Fruit fly (Drosophila melanogaster) whole organism, embryonic: Measurements from ENCODE around the gene CG8112.

Experiments
- CG10543 ChIP-seq: fragments of 200-800 bp; sonication (Bioruptor generic); optimal IDR thresholded peaks from 3 replicates; lab custom pipeline; 2017; ENCODE audit warnings: missing biosample characterization, mild to moderate bottlenecking, missing genetic modification characterization, moderate library complexity
- CG10979 ChIP-seq: fragments of 200-800 bp; sonication (Bioruptor generic); optimal IDR thresholded peaks from 2 replicates; lab custom pipeline; 2018; ENCODE audit warnings: missing biosample characterization, mild to moderate bottlenecking, missing genetic modification characterization, moderate library complexity
- CG11247 ChIP-seq: fragments of 200-800 bp; sonication (Bioruptor generic); IDR thresholded peaks from 2 replicates; pipeline ENCODE4 v1.3.6; 2022; ENCODE audit warnings: missing biosample characterization, missing genetic modification characterization
- CG11695 ChIP-seq: fragments of 200-800 bp; sonication (Bioruptor generic); IDR thresholded peaks from 3 replicates; pipeline ENCODE4 v1.3.6; 2022; ENCODE audit warnings: missing biosample characterization, missing genetic modification characterization
- CG11696 ChIP-seq: fragments of 200-800 bp; sonication (Bioruptor generic); IDR thresholded peaks from 2 replicates; pipeline ENCODE4 v1.3.6; 2022; ENCODE audit warnings: missing biosample characterization, missing genetic modification characterization
- CG12071 ChIP-seq: fragments of 200-800 bp; sonication (Bioruptor generic); optimal IDR thresholded peaks from 3 replicates; lab custom pipeline; 2018; ENCODE audit warnings: missing biosample characterization, mild to moderate bottlenecking, missing genetic modification characterization
- CG13123 ChIP-seq: fragments of 200-800 bp; sonication (Bioruptor generic); optimal IDR thresholded peaks from 2 replicates; lab custom pipeline; 2016; ENCODE audit warnings: missing biosample characterization, missing genetic modification characterization
- CG13287 ChIP-seq: fragments of 200-800 bp; sonication (Bioruptor generic); IDR thresholded peaks from 2 replicates; pipeline ENCODE4 v1.3.6; 2022; ENCODE audit warnings: missing biosample characterization, missing genetic modification characterization; ENCODE audit not compliant: partially characterized antibody
- CG1529 ChIP-seq: fragments of 200-800 bp; sonication (Bioruptor generic); optimal IDR thresholded peaks from 3 replicates; lab custom pipeline; 2018; ENCODE audit warnings: missing biosample characterization, missing genetic modification characterization
- CG1647 ChIP-seq: fragments of 200-800 bp; sonication (Bioruptor generic); optimal IDR thresholded peaks from 3 replicates; lab custom pipeline; 2016; ENCODE audit warnings: missing biosample characterization, missing genetic modification characterization
- CG17186 ChIP-seq: fragments of 200-800 bp; sonication (Bioruptor generic); optimal IDR thresholded peaks from 3 replicates; lab custom pipeline; 2017; ENCODE audit warnings: missing biosample characterization, missing genetic modification reagents, missing genetic modification characterization
- CG17802 ChIP-seq: fragments of 200-800 bp; sonication (Bioruptor generic); optimal IDR thresholded peaks from 2 replicates; lab custom pipeline; 2018; ENCODE audit warnings: missing biosample characterization, mild to moderate bottlenecking, missing genetic modification characterization, moderate library complexity
- CG17912 ChIP-seq: fragments of 200-800 bp; sonication (Bioruptor generic); optimal IDR thresholded peaks from 2 replicates; lab custom pipeline; 2018; ENCODE audit warnings: missing biosample characterization, mild to moderate bottlenecking, missing genetic modification characterization
- CG42726 ChIP-seq: fragments of 200-800 bp; sonication (Bioruptor generic); IDR thresholded peaks from 2 replicates; pipeline ENCODE4 v1.3.6; 2022; ENCODE audit warnings: missing biosample characterization, missing genetic modification characterization; ENCODE audit not compliant: partially characterized antibody
- CG4360 ChIP-seq: fragments of 200-800 bp; sonication (Bioruptor generic); IDR thresholded peaks from 2 replicates; pipeline ENCODE4 v1.3.6; 2022; ENCODE audit warnings: missing biosample characterization, missing genetic modification characterization
- CG4820 ChIP-seq: fragments of 200-800 bp; sonication (Bioruptor generic); optimal IDR thresholded peaks from 3 replicates; lab custom pipeline; 2016; ENCODE audit warnings: missing biosample characterization, missing genetic modification characterization
- CG6791 ChIP-seq: fragments of 200-800 bp; sonication (Bioruptor generic); IDR thresholded peaks from 3 replicates; pipeline ENCODE4 v1.3.6; 2022; ENCODE audit warnings: missing biosample characterization, missing genetic modification characterization; ENCODE audit not compliant: partially characterized antibody
- CG7271 ChIP-seq: fragments of 200-800 bp; sonication (Bioruptor generic); optimal IDR thresholded peaks from 2 replicates; lab custom pipeline; 2018; ENCODE audit warnings: missing biosample characterization, mild to moderate bottlenecking, missing genetic modification characterization, moderate library complexity
- CG7556 ChIP-seq: fragments of 200-800 bp; sonication (Bioruptor generic); optimal IDR thresholded peaks from 2 replicates; lab custom pipeline; 2017; ENCODE audit warnings: missing biosample characterization, mild to moderate bottlenecking, missing genetic modification characterization
- Camta ChIP-seq: fragments of 200-800 bp; sonication (Bioruptor generic); optimal IDR thresholded peaks from 2 replicates; lab custom pipeline; 2016; ENCODE audit warnings: missing biosample characterization, missing genetic modification characterization
- Lim3 ChIP-seq: fragments of 200-800 bp; sonication (Bioruptor generic); IDR thresholded peaks from 2 replicates; pipeline ENCODE4 v1.3.6; 2022; ENCODE audit warnings: missing biosample characterization, missing genetic modification characterization
- MTF-1 ChIP-seq: fragments of 200-800 bp; sonication (Bioruptor generic); optimal IDR thresholded peaks from 2 replicates; lab custom pipeline; 2018; ENCODE audit warnings: missing biosample characterization, mild to moderate bottlenecking, missing genetic modification characterization, borderline replicate concordance
- Neu2 ChIP-seq: fragments of 200-800 bp; sonication (Bioruptor generic); optimal IDR thresholded peaks from 3 replicates; lab custom pipeline; 2016; ENCODE audit warnings: missing biosample characterization, missing genetic modification characterization, borderline replicate concordance
- Ssrp ChIP-seq: fragments of 200-800 bp; sonication (Bioruptor generic); optimal IDR thresholded peaks from 2 replicates; lab custom pipeline; 2018; ENCODE audit warnings: missing biosample characterization, mild to moderate bottlenecking, missing genetic modification characterization, moderate library complexity
- Stat92E ChIP-seq, 3 experiments: fragments of >200 bp in 2 of 3; fragments of 200-800 bp in 1 of 3; sonication (Bioruptor generic) in 1 of 3; optimal IDR thresholded peaks; 2 replicates each; lab custom pipeline; 2017 to 2019; ENCODE audit warnings: missing biosample characterization in 3 of 3, missing genetic modification characterization in 3 of 3, mild to moderate bottlenecking in 1 of 3, moderate library complexity in 1 of 3
- YL-1 ChIP-seq: fragments of 200-800 bp; sonication (Bioruptor generic); optimal IDR thresholded peaks from 3 replicates; lab custom pipeline; 2017; ENCODE audit warnings: missing biosample characterization, mild to moderate bottlenecking, missing genetic modification characterization
- ab ChIP-seq: fragments of 200-800 bp; sonication (Bioruptor generic); optimal IDR thresholded peaks from 2 replicates; lab custom pipeline; 2016; ENCODE audit warnings: missing biosample characterization, missing genetic modification characterization
- abd-A ChIP-seq: fragments of 200-800 bp; sonication (Bioruptor generic); optimal IDR thresholded peaks from 3 replicates; lab custom pipeline; 2019; ENCODE audit warnings: missing biosample characterization, mild to moderate bottlenecking, missing genetic modification characterization, moderate library complexity
- cad ChIP-seq: fragments of >200 bp; optimal IDR thresholded peaks from 2 replicates; lab custom pipeline; 2017; ENCODE audit warnings: missing biosample characterization, missing genetic modification characterization
- cato ChIP-seq: fragments of 200-800 bp; sonication (Bioruptor generic); optimal IDR thresholded peaks from 2 replicates; lab custom pipeline; 2016; ENCODE audit warnings: missing biosample characterization, missing genetic modification characterization, borderline replicate concordance
- crp ChIP-seq, 2 experiments: fragments of 200-800 bp; sonication (Bioruptor generic); optimal IDR thresholded peaks; 2 replicates in 1 of 2; 3 replicates in 1 of 2; lab custom pipeline; 2017; ENCODE audit warnings: missing biosample characterization in 2 of 2, missing genetic modification characterization in 2 of 2, mild to moderate bottlenecking in 1 of 2, moderate library complexity in 1 of 2
- dmrt99B ChIP-seq: fragments of 200-800 bp; sonication (Bioruptor generic); optimal IDR thresholded peaks from 2 replicates; lab custom pipeline; 2018; ENCODE audit warnings: missing biosample characterization, mild to moderate bottlenecking, missing genetic modification characterization, moderate library complexity
- ewg ChIP-seq: fragments of 200-800 bp; sonication (Bioruptor generic); optimal IDR thresholded peaks from 3 replicates; lab custom pipeline; 2017; ENCODE audit warnings: mild to moderate bottlenecking, missing biosample characterization, missing genetic modification reagents, missing genetic modification characterization
- fd3F ChIP-seq: fragments of 200-800 bp; sonication (Bioruptor generic); optimal IDR thresholded peaks from 2 replicates; lab custom pipeline; 2018; ENCODE audit warnings: missing biosample characterization, mild to moderate bottlenecking, missing genetic modification characterization, moderate library complexity
- gce ChIP-seq: fragments of 200-800 bp; sonication (Bioruptor generic); IDR thresholded peaks from 3 replicates; pipeline ENCODE4 v1.3.6; 2022; ENCODE audit warnings: missing biosample characterization, missing genetic modification characterization
- h ChIP-seq: fragments of >200 bp; optimal IDR thresholded peaks from 2 replicates; lab custom pipeline; 2017
- hb ChIP-seq: fragments of 200-800 bp; sonication (Bioruptor generic); IDR thresholded peaks from 3 replicates; pipeline ENCODE4 v1.3.6; 2022; ENCODE audit warnings: missing biosample characterization, missing genetic modification characterization; ENCODE audit not compliant: partially characterized antibody
- hkb ChIP-seq, 2 experiments: fragments of 200-800 bp in 1 of 2; fragments of >200 bp in 1 of 2; sonication (Bioruptor generic) in 1 of 2; IDR thresholded peaks in 1 of 2; optimal IDR thresholded peaks in 1 of 2; 2 replicates each; pipeline versions ENCODE4 v1.3.6 to Lab custom; 2017 to 2022; ENCODE audit warnings: missing biosample characterization in 1 of 2, missing genetic modification characterization in 1 of 2
- jing ChIP-seq: fragments of 200-800 bp; sonication (Bioruptor generic); optimal IDR thresholded peaks from 2 replicates; lab custom pipeline; 2018; ENCODE audit warnings: missing biosample characterization, mild to moderate bottlenecking, missing genetic modification characterization
- kni ChIP-seq: fragments of 200-800 bp; sonication (Bioruptor generic); optimal IDR thresholded peaks from 3 replicates; lab custom pipeline; 2017; ENCODE audit warnings: mild to moderate bottlenecking, missing biosample characterization, missing genetic modification reagents, missing genetic modification characterization
- knrl ChIP-seq: fragments of 200-800 bp; sonication (Bioruptor generic); IDR thresholded peaks from 3 replicates; pipeline ENCODE4 v1.3.6; 2022; ENCODE audit warnings: missing biosample characterization, missing genetic modification characterization; ENCODE audit not compliant: partially characterized antibody
- mirr ChIP-seq: fragments of 200-800 bp; sonication (Bioruptor generic); optimal IDR thresholded peaks from 3 replicates; lab custom pipeline; 2018; ENCODE audit warnings: missing biosample characterization, mild to moderate bottlenecking, missing genetic modification characterization
- nom ChIP-seq: fragments of 200-800 bp; sonication (Bioruptor generic); optimal IDR thresholded peaks from 2 replicates; lab custom pipeline; 2017; ENCODE audit warnings: missing biosample characterization, missing genetic modification characterization, mild to moderate bottlenecking, moderate library complexity, missing genetic modification reagents
- org-1 ChIP-seq: fragments of 200-800 bp; sonication (Bioruptor generic); optimal IDR thresholded peaks from 2 replicates; lab custom pipeline; 2017; ENCODE audit warnings: missing biosample characterization, missing genetic modification characterization
- pita ChIP-seq: fragments of 200-800 bp; sonication (Bioruptor generic); optimal IDR thresholded peaks from 2 replicates; lab custom pipeline; 2017; ENCODE audit warnings: missing biosample characterization, mild to moderate bottlenecking, missing genetic modification characterization
- prd ChIP-seq, 3 experiments: fragments of >200 bp in 2 of 3; fragments of 200-800 bp in 1 of 3; sonication (Bioruptor generic) in 1 of 3; optimal IDR thresholded peaks in 2 of 3; IDR thresholded peaks in 1 of 3; 2 replicates in 2 of 3; 3 replicates in 1 of 3; pipeline versions ENCODE4 v1.3.6 to Lab custom; 2017 to 2022; ENCODE audit warnings: missing biosample characterization in 1 of 3, missing genetic modification characterization in 1 of 3
- row ChIP-seq: fragments of 200-800 bp; sonication (Bioruptor generic); IDR thresholded peaks from 3 replicates; pipeline ENCODE4 v1.3.6; 2022; ENCODE audit warnings: missing biosample characterization, missing genetic modification characterization
- tio ChIP-seq: fragments of 200-800 bp; sonication (Bioruptor generic); optimal IDR thresholded peaks from 2 replicates; lab custom pipeline; 2017; ENCODE audit warnings: missing biosample characterization, missing genetic modification characterization, inconsistent platforms

The CG8112 gene

DNA sequence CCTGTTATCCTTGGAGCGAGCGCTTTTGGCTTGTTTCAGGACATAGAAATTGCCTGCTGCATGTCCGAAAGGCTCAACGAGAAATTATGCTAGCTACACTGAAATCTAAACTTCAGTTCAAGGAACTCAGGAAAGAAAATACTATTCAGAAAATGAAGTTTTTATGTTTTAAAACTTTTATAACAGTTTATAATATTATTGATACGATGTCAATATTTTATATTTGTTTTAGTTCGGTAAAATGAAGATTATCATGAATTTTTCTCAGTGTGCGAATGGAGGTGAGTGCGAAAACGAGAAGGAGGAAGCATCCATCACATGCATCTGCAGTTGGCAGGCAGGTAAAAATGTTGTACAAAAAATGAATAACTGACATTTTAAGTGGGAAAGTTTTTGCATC, 33.6 kb downstream of the CG8112 start (continued):
- TF ChIP-seq CG13123 (GFP tag; lab: Kevin White, UChicago) (peak; percentile 35), CG17912 (GFP tag; lab: Kevin White, UChicago) (no peak), Camta (GFP tag; lab: Kevin White, UChicago) (peak; percentile 45), CG12071 (GFP tag; lab: Kevin White, UChicago) (no peak), CG1647 (GFP tag; lab: Kevin White, UChicago) (peak; percentile 23), CG10543 (GFP tag; lab: Kevin White, UChicago) (no peak), CG13287 (no peak), fd3F (GFP tag; lab: Kevin White, UChicago) (peak; percentile 8), jing (GFP tag; lab: Kevin White, UChicago) (peak; percentile 6), CG11695 (GFP tag; lab: Robert Waterston, UW) (peak; percentile 57; the same call in 2 of the 3 replicates), kni (GFP tag; lab: Kevin White, UChicago) (no peak), CG7271 (peak; percentile 88), row (GFP tag; lab: Robert Waterston, UW) (peak; percentile 69), dmrt99B (tag; lab: Kevin White, UChicago) (peak; percentile 76), CG4820 (GFP tag; lab: Kevin White, UChicago) (peak; percentile 65), CG17186 (no peak), knrl (GFP tag; lab: Robert Waterston, UW) (no peak), hb (no peak), CG42726 (no peak), h (lab: Kevin White, UChicago) (no peak), ab (GFP tag; lab: Kevin White, UChicago) (no peak), Lim3 (GFP tag; lab: Robert Waterston, UW) (no peak), CG11696 (GFP tag; lab: Robert Waterston, UW) (0 out of 2 replicates have a peak, but pooled peaks have one; percentile 44), CG10979 (tag; lab: Kevin White, UChicago) (peak; percentile 76), Ssrp (tag; lab: Kevin White, UChicago) (peak; percentile 72), CG17802 (tag; lab: Kevin White, UChicago) (no peak), crp (GFP tag; optimal IDR thresholded peaks at IDR 0.05; lab: Kevin White, UChicago) (no peak), YL-1 (GFP tag; lab: Kevin White, UChicago) (no peak), nom (GFP tag; lab: Kevin White, UChicago) (no peak), CG7556 (GFP tag; lab: Kevin White, UChicago) (peak; percentile 67), tio (peak; percentile 44), gce (0 out of 3 replicates have a peak, but pooled peaks have one; percentile 26), prd (optimal IDR thresholded peaks at IDR 0.05; lab: Kevin White, UChicago) (no peak), prd (GFP tag; IDR thresholded peaks at IDR 0.05; lab: Robert Waterston, UW) (peak; percentile 88), ewg (GFP tag; lab: Kevin White, UChicago) (peak; percentile 33), CG6791 (GFP tag; lab: Robert Waterston, UW) (no peak), CG1529 (GFP tag; lab: Kevin White, UChicago) (peak; percentile 61), abd-A (tag; lab: Kevin White, UChicago) (no peak), Neu2 (GFP tag; lab: Kevin White, UChicago) (no peak), mirr (GFP tag; lab: Kevin White, UChicago) (no peak), cad (GFP tag; lab: Kevin White, UChicago) (no peak), hkb (optimal IDR thresholded peaks at IDR 0.05; lab: Kevin White, UChicago) (no peak), hkb (GFP tag; IDR thresholded peaks at IDR 0.05; lab: Robert Waterston, UW) (peak; percentile 79), MTF-1 (GFP tag; lab: Kevin White, UChicago) (peak; percentile 47), Stat92E (GFP tag; optimal IDR thresholded peaks at IDR 0.05; lab: Kevin White, UChicago) (no peak), CG4360 (GFP tag; lab: Robert Waterston, UW) (no peak), pita (GFP tag; lab: Kevin White, UChicago) (no peak), cato (no peak), org-1 (GFP tag; lab: Kevin White, UChicago) (peak; percentile 49), CG11247 (GFP tag; lab: Robert Waterston, UW) (no peak)
